Fruit fly (Drosophila melanogaster): Measurements from ENCODE around the gene CG7742.

CG7742 gene

dm6 chr2L:5226891-5227554 lies 12.1 kb upstream of the CG7742 start:
- TF ChIP-seq br (GFP tag; optimal IDR thresholded peaks at IDR 0.05) (no peak), GATAd (GFP tag; optimal IDR thresholded peaks at IDR 0.05) (no peak), Sp1 (GFP tag; optimal IDR thresholded peaks at IDR 0.05) (no peak), foxo (GFP tag; optimal IDR thresholded peaks at IDR 0.05) (no peak)

- TF ChIP-seq rgr (GFP tag; optimal IDR thresholded peaks at IDR 0.05) = peak; percentile 12
- peak in 1 of 2 experiments; percentile 39 for TF ChIP-seq foxo (GFP tag; optimal IDR thresholded peaks at IDR 0.05)
- TF ChIP-seq woc (GFP tag; optimal IDR thresholded peaks at IDR 0.05) = peak; percentile 27
- TF ChIP-seq psq (GFP tag; optimal IDR thresholded peaks at IDR 0.05) = no peak
- TF ChIP-seq sv (GFP tag; optimal IDR thresholded peaks at IDR 0.05) = peak; percentile 3
Observed at dm6 chr2L:5225547-5226213, 10.8 kb upstream of the CG7742 start.

- TF ChIP-seq fru (GFP tag; optimal IDR thresholded peaks at IDR 0.05) (no peak), Vsx2 (GFP tag; optimal IDR thresholded peaks at IDR 0.05; ENCODE audit: partially characterized antibody) (no peak), usp (GFP tag; optimal IDR thresholded peaks at IDR 0.05) (no peak), sage (GFP tag; optimal IDR thresholded peaks at IDR 0.05) (no peak), sv (GFP tag; optimal IDR thresholded peaks at IDR 0.05) (no peak), OdsH (GFP tag; optimal IDR thresholded peaks at IDR 0.05) (no peak), rgr (GFP tag; optimal IDR thresholded peaks at IDR 0.05) (no peak), Dif (GFP tag; optimal IDR thresholded peaks at IDR 0.05; ENCODE audit: partially characterized antibody) (no peak), brk (GFP tag; optimal IDR thresholded peaks at IDR 0.05) (no peak), Dfd (GFP tag; optimal IDR thresholded peaks at IDR 0.05) (no peak), N (GFP tag; optimal IDR thresholded peaks at IDR 0.05) (no peak), CG32264 (GFP tag; optimal IDR thresholded peaks at IDR 0.05) (no peak), jim (GFP tag; optimal IDR thresholded peaks at IDR 0.05) (no peak), lola (GFP tag; optimal IDR thresholded peaks at IDR 0.05) (no peak), ey (GFP tag; optimal IDR thresholded peaks at IDR 0.05) (no peak), dsf (GFP tag; optimal IDR thresholded peaks at IDR 0.05; ENCODE audit: borderline replicate concordance) (no peak), GATAd (GFP tag; optimal IDR thresholded peaks at IDR 0.05) (no peak), CrebA (GFP tag; optimal IDR thresholded peaks at IDR 0.05; ENCODE audit: borderline replicate concordance) (no peak), Rel (GFP tag; optimal IDR thresholded peaks at IDR 0.05) (no peak), Rel (tag; optimal IDR thresholded peaks at IDR 0.05) (no peak)
Observed at dm6 chr2L:5224724-5225319, 9.9 kb upstream of the CG7742 start.

dm6 chr2L:5223317-5223716 lies 8.4 kb upstream of the CG7742 start:
- TF ChIP-seq Myc (optimal IDR thresholded peaks at IDR 0.05) = peak; percentile 35
- no peak for TF ChIP-seq jim (GFP tag; optimal IDR thresholded peaks at IDR 0.05)
- TF ChIP-seq Hr78 (GFP tag; optimal IDR thresholded peaks at IDR 0.05) = no peak
- no peak for TF ChIP-seq pan (optimal IDR thresholded peaks at IDR 0.05)

dm6 chr2L:5216442-5216841 lies 1.6 kb upstream of the CG7742 start, which contains the start of the genes CG14034 and TpnC25D:
Gene CG14034, minus strand, starts transcription at chr2L:5216542.
Gene TpnC25D, plus strand, starts transcription at chr2L:5216701.
- TF ChIP-seq sage (GFP tag; optimal IDR thresholded peaks at IDR 0.05) (no peak), Myc (optimal IDR thresholded peaks at IDR 0.05) (no peak), brk (GFP tag; optimal IDR thresholded peaks at IDR 0.05) (no peak), Abd-B (GFP tag; optimal IDR thresholded peaks at IDR 0.05) (no peak), h (GFP tag; optimal IDR thresholded peaks at IDR 0.05) (no peak), Mio (GFP tag; optimal IDR thresholded peaks at IDR 0.05) (no peak), Jra (GFP tag; optimal IDR thresholded peaks at IDR 0.05) (no peak), Dif (GFP tag; optimal IDR thresholded peaks at IDR 0.05; ENCODE audit: partially characterized antibody) (no peak), sv (GFP tag; optimal IDR thresholded peaks at IDR 0.05) (no peak), br (GFP tag; optimal IDR thresholded peaks at IDR 0.05) (no peak), woc (GFP tag; optimal IDR thresholded peaks at IDR 0.05) (no peak), GATAd (GFP tag; optimal IDR thresholded peaks at IDR 0.05) (no peak), HLH106 (tag; optimal IDR thresholded peaks at IDR 0.05) (no peak)
